Worm (Caenorhabditis elegans): ENCODE results near the gene R11D1.3.

- TF ChIP-seq unc-39 (tag; optimal IDR thresholded peaks at IDR 0.05) (no peak), nhr-237 (tag; optimal IDR thresholded peaks at IDR 0.05) (peak; percentile 89), nhr-28 (tag; optimal IDR thresholded peaks at IDR 0.05) (no peak)
These were observed 16.3 kb upstream of the R11D1.3 start, which contains the start of the genes rpl-28 and mrpl-49 for ce11 chrV:12728062-12728665.

Data from whole organism, mixed stage, embryonic.